Worm (Caenorhabditis elegans) whole organism, early embryonic: Measurements from ENCODE around the gene F41E6.12.
A peak's percentile ranks its signal among the peaks of the same experiment; 100 is the strongest.

ENCODE experiments used
- B0310.2 ChIP-seq: sonication (generic microtip); optimal IDR thresholded peaks from 2 replicates; lab custom pipeline; 2016; ENCODE audit warnings: mild to moderate bottlenecking, missing genetic modification characterization, missing compliant biosample characterization
- F13C5.2 ChIP-seq: sonication (generic microtip); optimal IDR thresholded peaks from 2 replicates; lab custom pipeline; 2017; ENCODE audit warnings: mild to moderate bottlenecking, missing genetic modification characterization, inconsistent platforms, missing compliant biosample characterization
- aly-1 ChIP-seq: sonication (generic microtip); optimal IDR thresholded peaks from 2 replicates; lab custom pipeline; 2016; ENCODE audit warnings: missing genetic modification characterization, missing compliant biosample characterization
- ama-1 ChIP-seq: fragments of 150-350 bp; optimal IDR thresholded peaks from 2 replicates; lab custom pipeline; 2014
- ceh-13 ChIP-seq: fragments of 200-800 bp; sonication (Bioruptor generic); optimal IDR thresholded peaks from 2 replicates; lab custom pipeline; 2018; ENCODE audit warnings: mild to moderate bottlenecking, missing genetic modification characterization, missing compliant biosample characterization
- ceh-36 ChIP-seq: sonication (generic microtip); optimal IDR thresholded peaks from 2 replicates; lab custom pipeline; 2016; ENCODE audit warnings: missing genetic modification characterization, inconsistent platforms, missing compliant biosample characterization
- ets-7 ChIP-seq: sonication (generic microtip); optimal IDR thresholded peaks from 2 replicates; lab custom pipeline; 2016; ENCODE audit warnings: missing genotype, missing genetic modification characterization, missing compliant biosample characterization
- flt-1 ChIP-seq: fragments of 200-800 bp; sonication (Bioruptor generic); IDR thresholded peaks from 2 replicates; pipeline ENCODE4 v1.3.6; 2022; ENCODE audit warnings: missing genetic modification characterization, missing compliant biosample characterization
- hmbx-1 ChIP-seq: sonication (generic microtip); optimal IDR thresholded peaks from 2 replicates; lab custom pipeline; 2016; ENCODE audit warnings: mild to moderate bottlenecking, missing genetic modification characterization, missing compliant biosample characterization
- hmg-4 ChIP-seq: fragments of 200-800 bp; sonication (Bioruptor generic); optimal IDR thresholded peaks from 2 replicates; lab custom pipeline; 2018; ENCODE audit warnings: mild to moderate bottlenecking, missing genetic modification characterization, missing compliant biosample characterization
- hnd-1 ChIP-seq: sonication (generic microtip); optimal IDR thresholded peaks from 2 replicates; lab custom pipeline; 2016; ENCODE audit warnings: missing genetic modification characterization, missing compliant biosample characterization
- pes-1 ChIP-seq: fragments of 200-800 bp; sonication (Bioruptor generic); IDR thresholded peaks from 2 replicates; pipeline ENCODE4 v1.3.6; 2022; ENCODE audit warnings: missing genetic modification reagents, missing genetic modification characterization, missing compliant biosample characterization
- scrt-1 ChIP-seq: fragments of 200-800 bp; sonication (Bioruptor generic); IDR thresholded peaks from 2 replicates; pipeline ENCODE4 v1.3.6; 2022; ENCODE audit warnings: missing genetic modification characterization, missing compliant biosample characterization
- sea-1 ChIP-seq: fragments of 200-800 bp; sonication (Bioruptor generic); conservative IDR thresholded peaks from 2 replicates; pipeline ENCODE4 v1.3.6; 2022; ENCODE audit warnings: missing genetic modification characterization, missing compliant biosample characterization
- tbx-11 ChIP-seq: fragments of 200-800 bp; sonication (Bioruptor generic); IDR thresholded peaks from 2 replicates; pipeline ENCODE4 v1.3.6; 2022; ENCODE audit warnings: missing genetic modification characterization, missing compliant biosample characterization
- tbx-37 ChIP-seq: fragments of 200-800 bp; sonication (Bioruptor generic); conservative IDR thresholded peaks from 2 replicates; pipeline ENCODE4 v1.3.6; 2022; ENCODE audit warnings: missing genetic modification reagents, missing genetic modification characterization, missing compliant biosample characterization
- tra-4 ChIP-seq: sonication (generic microtip); optimal IDR thresholded peaks from 2 replicates; lab custom pipeline; 2017; ENCODE audit warnings: missing genetic modification characterization, missing compliant biosample characterization

The F41E6.12 gene

ce11 chrV:8665765-8666164 is 36.8 kb upstream of the F41E6.12 start, which contains the start of gene ZC190.4:
ZC190.4 (plus strand) TSS chrV:8666065.
- no peak for TF ChIP-seq scrt-1 (GFP tag; lab: Robert Waterston, UW)
- no peak for TF ChIP-seq B0310.2
- no peak for TF ChIP-seq ceh-13 (GFP tag; lab: Kevin White, UChicago)
- no peak for TF ChIP-seq hnd-1
- TF ChIP-seq ama-1 (lab: Kevin White, UChicago): no peak
- TF ChIP-seq pes-1 (GFP tag; lab: Robert Waterston, UW): no peak
- TF ChIP-seq tbx-37 (GFP tag; lab: Robert Waterston, UW): no peak
- no peak for TF ChIP-seq hmbx-1

ce11 chrV:8663023-8663422 is 34.1 kb upstream of the F41E6.12 start:
- TF ChIP-seq flt-1 (GFP tag; lab: Robert Waterston, UW) (no peak), scrt-1 (GFP tag; lab: Robert Waterston, UW) (no peak), tra-4 (no peak), tbx-37 (GFP tag; lab: Robert Waterston, UW) (no peak), B0310.2 (no peak), hnd-1 (no peak), hmg-4 (GFP tag; lab: Kevin White, UChicago) (no peak), ets-7 (tag; lab: Kevin White, UChicago) (no peak), aly-1 (tag; lab: Kevin White, UChicago) (no peak), F13C5.2 (tag; lab: Kevin White, UChicago) (no peak), hmbx-1 (no peak), ceh-13 (GFP tag; lab: Kevin White, UChicago) (no peak), sea-1 (GFP tag; lab: Robert Waterston, UW) (no peak), pes-1 (GFP tag; lab: Robert Waterston, UW) (no peak), tbx-11 (GFP tag; lab: Robert Waterston, UW) (no peak), ama-1 (lab: Kevin White, UChicago) (no peak)

- TF ChIP-seq tbx-11 (GFP tag; lab: Robert Waterston, UW) (no peak), hnd-1 (no peak), ceh-13 (GFP tag; lab: Kevin White, UChicago) (no peak), sea-1 (GFP tag; lab: Robert Waterston, UW) (no peak), pes-1 (GFP tag; lab: Robert Waterston, UW) (no peak), B0310.2 (no peak), F13C5.2 (tag; lab: Kevin White, UChicago) (no peak), ceh-36 (no peak), ets-7 (tag; lab: Kevin White, UChicago) (no peak), flt-1 (GFP tag; lab: Robert Waterston, UW) (no peak)
Measured at ce11 chrV:8662056-8663006, 33.4 kb upstream of the F41E6.12 start.

ce11 chrV:8661241-8661954 is 32.5 kb upstream of the F41E6.12 start:
- no peak for TF ChIP-seq F13C5.2 (tag; lab: Kevin White, UChicago)
- TF ChIP-seq ceh-36: no peak
- peak; percentile 18 for TF ChIP-seq hmg-4 (GFP tag; lab: Kevin White, UChicago)
- TF ChIP-seq tbx-11 (GFP tag; lab: Robert Waterston, UW): no peak
- TF ChIP-seq aly-1 (tag; lab: Kevin White, UChicago): no peak
- no peak for TF ChIP-seq flt-1 (GFP tag; lab: Robert Waterston, UW)
- TF ChIP-seq tra-4: no peak

ce11 chrV:8660475-8660874 is 31.5 kb upstream of the F41E6.12 start:
- TF ChIP-seq ama-1 (lab: Kevin White, UChicago): no peak
- TF ChIP-seq tbx-37 (GFP tag; lab: Robert Waterston, UW): no peak
- no peak for TF ChIP-seq hnd-1

ce11 chrV:8658577-8659362 is 29.8 kb upstream of the F41E6.12 start:
- TF ChIP-seq ama-1 (lab: Kevin White, UChicago): no peak
- no peak for TF ChIP-seq B0310.2
- no peak for TF ChIP-seq ceh-36
- no peak for TF ChIP-seq hmg-4 (GFP tag; lab: Kevin White, UChicago)
- no peak for TF ChIP-seq tbx-11 (GFP tag; lab: Robert Waterston, UW)
- TF ChIP-seq sea-1 (GFP tag; lab: Robert Waterston, UW): no peak
- no peak for TF ChIP-seq flt-1 (GFP tag; lab: Robert Waterston, UW)
- TF ChIP-seq ets-7 (tag; lab: Kevin White, UChicago): no peak
- no peak for TF ChIP-seq aly-1 (tag; lab: Kevin White, UChicago)
- no peak for TF ChIP-seq hnd-1
- no peak for TF ChIP-seq pes-1 (GFP tag; lab: Robert Waterston, UW)
- TF ChIP-seq F13C5.2 (tag; lab: Kevin White, UChicago): no peak
- no peak for TF ChIP-seq tbx-37 (GFP tag; lab: Robert Waterston, UW)
- TF ChIP-seq tra-4: no peak
- TF ChIP-seq scrt-1 (GFP tag; lab: Robert Waterston, UW): no peak
- TF ChIP-seq hmbx-1: no peak
- TF ChIP-seq ceh-13 (GFP tag; lab: Kevin White, UChicago): no peak
